Fruit fly (Drosophila melanogaster) whole organism, embryonic: ENCODE measurements around the gene msd1.

Experiments
- Ada2b ChIP-seq: fragments of 200-800 bp; sonication (Bioruptor generic); IDR thresholded peaks from 2 replicates; pipeline ENCODE4 v1.3.6; 2022; ENCODE audit warnings: missing biosample characterization, missing genetic modification characterization
- Antp ChIP-seq: fragments of 200-800 bp; sonication (Bioruptor generic); optimal IDR thresholded peaks from 3 replicates; lab custom pipeline; 2016; ENCODE audit warnings: missing biosample characterization, missing genetic modification characterization
- Bteb2 ChIP-seq: fragments of 200-800 bp; sonication (Bioruptor generic); optimal IDR thresholded peaks from 2 replicates; lab custom pipeline; 2016; ENCODE audit warnings: missing biosample characterization, missing genetic modification characterization
- CG1024 ChIP-seq: fragments of 200-800 bp; sonication (Bioruptor generic); IDR thresholded peaks from 2 replicates; pipeline ENCODE4 v1.3.6; 2022; ENCODE audit warnings: missing biosample characterization, missing genetic modification characterization
- CG10366 ChIP-seq: fragments of 200-800 bp; sonication (Bioruptor generic); IDR thresholded peaks from 2 replicates; pipeline ENCODE4 v1.3.6; 2022; ENCODE audit warnings: missing biosample characterization, missing genetic modification characterization
- CG11560 ChIP-seq: fragments of 200-800 bp; sonication (Bioruptor generic); IDR thresholded peaks from 3 replicates; pipeline ENCODE4 v1.3.6; 2022; ENCODE audit warnings: missing biosample characterization, missing genetic modification characterization
- CG11696 ChIP-seq: fragments of 200-800 bp; sonication (Bioruptor generic); IDR thresholded peaks from 2 replicates; pipeline ENCODE4 v1.3.6; 2022; ENCODE audit warnings: missing biosample characterization, missing genetic modification characterization
- CG12744 ChIP-seq: fragments of 200-800 bp; sonication (Bioruptor generic); optimal IDR thresholded peaks from 2 replicates; lab custom pipeline; 2016; ENCODE audit warnings: missing biosample characterization, missing genetic modification characterization
- CG13123 ChIP-seq: fragments of 200-800 bp; sonication (Bioruptor generic); optimal IDR thresholded peaks from 2 replicates; lab custom pipeline; 2016; ENCODE audit warnings: missing biosample characterization, missing genetic modification characterization
- CG15011 ChIP-seq: fragments of 200-800 bp; sonication (Bioruptor generic); optimal IDR thresholded peaks from 3 replicates; lab custom pipeline; 2018; ENCODE audit warnings: missing biosample characterization, mild to moderate bottlenecking, missing genetic modification characterization
- CG1603 ChIP-seq: fragments of 200-800 bp; sonication (Bioruptor generic); optimal IDR thresholded peaks from 2 replicates; lab custom pipeline; 2019; ENCODE audit warnings: missing biosample characterization, mild to moderate bottlenecking, missing genetic modification characterization, moderate library complexity
- CG18011 ChIP-seq: fragments of 200-800 bp; sonication (Bioruptor generic); optimal IDR thresholded peaks from 2 replicates; lab custom pipeline; 2017; ENCODE audit warnings: missing biosample characterization, missing genetic modification characterization, mild to moderate bottlenecking, moderate library complexity, missing genotype
- CG3065 ChIP-seq: fragments of 200-800 bp; sonication (Bioruptor generic); optimal IDR thresholded peaks from 2 replicates; lab custom pipeline; 2016; ENCODE audit warnings: missing biosample characterization, missing genetic modification characterization
- CG32532 ChIP-seq: fragments of 200-800 bp; sonication (Bioruptor generic); IDR thresholded peaks from 2 replicates; pipeline ENCODE4 v1.3.6; 2022; ENCODE audit warnings: missing biosample characterization, missing genetic modification characterization
- CG32772 ChIP-seq: fragments of 200-800 bp; sonication (Bioruptor generic); IDR thresholded peaks from 2 replicates; pipeline ENCODE4 v1.3.6; 2022; ENCODE audit warnings: missing biosample characterization, missing genetic modification characterization
- CG4282 ChIP-seq: fragments of 200-800 bp; sonication (Bioruptor generic); optimal IDR thresholded peaks from 2 replicates; lab custom pipeline; 2016; ENCODE audit warnings: missing biosample characterization, missing genetic modification characterization
- CG4854 ChIP-seq: fragments of 200-800 bp; sonication (Bioruptor generic); optimal IDR thresholded peaks from 2 replicates; lab custom pipeline; 2016; ENCODE audit warnings: missing biosample characterization, missing genetic modification characterization, inconsistent platforms
- CG6813 ChIP-seq: fragments of 200-800 bp; sonication (Bioruptor generic); optimal IDR thresholded peaks from 2 replicates; lab custom pipeline; 2017; ENCODE audit warnings: missing biosample characterization, missing genetic modification characterization, mild to moderate bottlenecking, moderate library complexity, missing genetic modification reagents
- CG7271 ChIP-seq: fragments of 200-800 bp; sonication (Bioruptor generic); optimal IDR thresholded peaks from 2 replicates; lab custom pipeline; 2018; ENCODE audit warnings: missing biosample characterization, mild to moderate bottlenecking, missing genetic modification characterization, moderate library complexity
- CG7963 ChIP-seq: fragments of 200-800 bp; sonication (Bioruptor generic); IDR thresholded peaks from 3 replicates; pipeline ENCODE4 v1.3.6; 2022; ENCODE audit warnings: missing biosample characterization, missing genetic modification characterization; ENCODE audit not compliant: partially characterized antibody
- CG8478 ChIP-seq: fragments of >200 bp; optimal IDR thresholded peaks from 2 replicates; lab custom pipeline; 2018
- CG9727 ChIP-seq: fragments of 200-800 bp; sonication (Bioruptor generic); optimal IDR thresholded peaks from 3 replicates; lab custom pipeline; 2017; ENCODE audit warnings: missing biosample characterization, mild to moderate bottlenecking, missing genetic modification characterization
- Dfd ChIP-seq, 2 experiments: fragments of >200 bp; optimal IDR thresholded peaks; 2 replicates each; lab custom pipeline; 2017; ENCODE audit warnings: missing biosample characterization in 2 of 2, missing genetic modification characterization in 2 of 2
- Doc2 ChIP-seq: fragments of 200-800 bp; sonication (Bioruptor generic); IDR thresholded peaks from 2 replicates; pipeline ENCODE4 v1.3.6; 2022; ENCODE audit warnings: missing biosample characterization, missing genetic modification characterization
- Fer2 ChIP-seq: fragments of 200-800 bp; sonication (Bioruptor generic); optimal IDR thresholded peaks from 2 replicates; lab custom pipeline; 2018; ENCODE audit warnings: missing biosample characterization, mild to moderate bottlenecking, missing genetic modification characterization, moderate library complexity
- GATAe ChIP-seq: fragments of 200-800 bp; sonication (Bioruptor generic); conservative IDR thresholded peaks from 2 replicates; pipeline ENCODE4 v1.3.6; 2022; ENCODE audit warnings: missing biosample characterization, missing genetic modification characterization
- Lim3 ChIP-seq: fragments of 200-800 bp; sonication (Bioruptor generic); IDR thresholded peaks from 2 replicates; pipeline ENCODE4 v1.3.6; 2022; ENCODE audit warnings: missing biosample characterization, missing genetic modification characterization
- MESR4 ChIP-seq: fragments of 200-800 bp; sonication (Bioruptor generic); optimal IDR thresholded peaks from 2 replicates; lab custom pipeline; 2018; ENCODE audit warnings: missing biosample characterization, mild to moderate bottlenecking, missing genetic modification characterization, moderate library complexity
- MTF-1 ChIP-seq: fragments of 200-800 bp; sonication (Bioruptor generic); optimal IDR thresholded peaks from 2 replicates; lab custom pipeline; 2018; ENCODE audit warnings: missing biosample characterization, mild to moderate bottlenecking, missing genetic modification characterization, borderline replicate concordance
- Mes4 ChIP-seq: fragments of 200-800 bp; sonication (Bioruptor generic); optimal IDR thresholded peaks from 2 replicates; lab custom pipeline; 2016; ENCODE audit warnings: missing biosample characterization, missing genetic modification characterization
- NC2β ChIP-seq: fragments of 200-800 bp; sonication (Bioruptor generic); optimal IDR thresholded peaks from 2 replicates; lab custom pipeline; 2016; ENCODE audit warnings: missing biosample characterization, missing genetic modification characterization
- Nf-YB ChIP-seq: fragments of 200-800 bp; sonication (Bioruptor generic); optimal IDR thresholded peaks from 3 replicates; lab custom pipeline; 2019; ENCODE audit warnings: missing biosample characterization, mild to moderate bottlenecking, missing genetic modification characterization, moderate library complexity
- Ravus ChIP-seq: fragments of 200-800 bp; sonication (Bioruptor generic); IDR thresholded peaks from 2 replicates; pipeline ENCODE4 v1.3.6; 2022; ENCODE audit warnings: missing biosample characterization, missing genetic modification characterization
- Tbp ChIP-seq: fragments of >200 bp; optimal IDR thresholded peaks from 2 replicates; lab custom pipeline; 2018; ENCODE audit warnings: missing biosample characterization, missing genetic modification characterization
- Xrp1 ChIP-seq: fragments of 200-800 bp; sonication (Bioruptor generic); IDR thresholded peaks from 2 replicates; pipeline ENCODE4 v1.3.6; 2022; ENCODE audit warnings: missing biosample characterization, missing genetic modification characterization
- ap ChIP-seq: fragments of 200-800 bp; sonication (Bioruptor generic); IDR thresholded peaks from 2 replicates; pipeline ENCODE4 v1.3.6; 2022; ENCODE audit warnings: missing biosample characterization, missing genetic modification characterization
- caup ChIP-seq: fragments of 200-800 bp; sonication (Bioruptor generic); optimal IDR thresholded peaks from 3 replicates; lab custom pipeline; 2017; ENCODE audit warnings: missing biosample characterization, mild to moderate bottlenecking, missing genetic modification characterization, moderate library complexity; ENCODE audit not compliant: severe bottlenecking
- da ChIP-seq: fragments of 200-800 bp; sonication (Bioruptor generic); optimal IDR thresholded peaks from 2 replicates; lab custom pipeline; 2016; ENCODE audit warnings: missing biosample characterization, missing genetic modification characterization
- dpn ChIP-seq, 2 experiments: fragments of 200-800 bp; sonication (Bioruptor generic); optimal IDR thresholded peaks; 3 replicates each; lab custom pipeline; 2016; ENCODE audit warnings: missing biosample characterization in 2 of 2, missing genetic modification characterization in 2 of 2
- emc ChIP-seq: fragments of 200-800 bp; sonication (Bioruptor generic); optimal IDR thresholded peaks from 2 replicates; lab custom pipeline; 2016; ENCODE audit warnings: missing biosample characterization, missing genetic modification characterization
- eve ChIP-seq, 2 experiments: fragments of >200 bp; optimal IDR thresholded peaks; 2 replicates each; lab custom pipeline; 2017; ENCODE audit warnings: missing biosample characterization in 2 of 2, missing genetic modification characterization in 2 of 2
- fd102C ChIP-seq: fragments of 200-800 bp; sonication (Bioruptor generic); optimal IDR thresholded peaks from 2 replicates; lab custom pipeline; 2018; ENCODE audit warnings: missing biosample characterization, mild to moderate bottlenecking, missing genetic modification characterization, moderate library complexity
- fd64A ChIP-seq: fragments of 200-800 bp; sonication (Bioruptor generic); optimal IDR thresholded peaks from 3 replicates; lab custom pipeline; 2018; ENCODE audit warnings: missing biosample characterization, mild to moderate bottlenecking, missing genetic modification characterization
- gsb-n ChIP-seq: fragments of 200-800 bp; sonication (Bioruptor generic); optimal IDR thresholded peaks from 3 replicates; lab custom pipeline; 2018; ENCODE audit warnings: missing biosample characterization, mild to moderate bottlenecking, missing genetic modification characterization
- jing ChIP-seq: fragments of 200-800 bp; sonication (Bioruptor generic); optimal IDR thresholded peaks from 2 replicates; lab custom pipeline; 2018; ENCODE audit warnings: missing biosample characterization, mild to moderate bottlenecking, missing genetic modification characterization
- lmd ChIP-seq: fragments of 200-800 bp; sonication (Bioruptor generic); IDR thresholded peaks from 2 replicates; pipeline ENCODE4 v1.3.6; 2022; ENCODE audit warnings: missing biosample characterization, missing genetic modification characterization
- oc ChIP-seq: fragments of 200-800 bp; sonication (Bioruptor generic); optimal IDR thresholded peaks from 2 replicates; lab custom pipeline; 2018; ENCODE audit warnings: missing biosample characterization, mild to moderate bottlenecking, missing genetic modification characterization, moderate library complexity
- pum ChIP-seq: fragments of 200-800 bp; sonication (Bioruptor generic); optimal IDR thresholded peaks from 2 replicates; lab custom pipeline; 2016; ENCODE audit warnings: missing biosample characterization, missing genetic modification characterization
- sr ChIP-seq: fragments of 200-800 bp; sonication (Bioruptor generic); IDR thresholded peaks from 3 replicates; pipeline ENCODE4 v1.3.6; 2022; ENCODE audit warnings: missing biosample characterization, missing genetic modification characterization
- tgo ChIP-seq: fragments of 200-800 bp; sonication (Bioruptor generic); IDR thresholded peaks from 3 replicates; pipeline ENCODE4 v1.3.6; 2022; ENCODE audit warnings: missing biosample characterization, missing genetic modification characterization
- trem ChIP-seq: fragments of 200-800 bp; optimal IDR thresholded peaks from 3 replicates; lab custom pipeline; 2019; ENCODE audit warnings: missing biosample characterization, mild to moderate bottlenecking, missing genetic modification characterization, moderate library complexity
- z ChIP-seq: fragments of 200-800 bp; sonication (Bioruptor generic); IDR thresholded peaks from 3 replicates; pipeline ENCODE4 v1.3.6; 2022; ENCODE audit warnings: missing biosample characterization, missing genetic modification characterization
- zf30C ChIP-seq: fragments of 200-800 bp; sonication (Bioruptor generic); optimal IDR thresholded peaks from 3 replicates; lab custom pipeline; 2018; ENCODE audit warnings: missing biosample characterization, mild to moderate bottlenecking, missing genetic modification characterization

Gene msd1

DNA sequence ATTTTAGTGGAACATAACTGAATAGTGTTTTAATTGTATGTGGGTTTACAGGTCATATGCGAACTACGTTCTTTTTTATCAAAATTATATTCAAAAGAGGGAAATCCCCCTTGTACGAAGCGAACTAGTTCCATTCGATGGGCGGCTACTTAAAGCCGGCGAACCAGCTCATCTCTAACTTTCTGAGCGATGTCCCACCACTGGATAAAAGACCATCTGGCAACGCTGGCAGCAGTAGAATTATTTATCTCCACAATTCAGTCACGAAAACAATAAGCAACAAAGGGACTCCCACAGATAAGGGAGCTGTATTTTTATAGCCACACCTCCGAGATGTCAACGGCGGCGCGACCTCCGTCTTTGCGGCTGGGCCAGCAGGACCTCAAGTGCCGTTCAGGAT, 35.9 kb upstream of the msd1 start, which contains the start of gene Rabex-5:
TSS of gene Rabex-5 (plus strand) at position 221 of the 400 bp plus-strand sequence.
- TF ChIP-seq pum (GFP tag; lab: Kevin White, UChicago) = no peak
- no peak for TF ChIP-seq gsb-n (tag; lab: Kevin White, UChicago)
- TF ChIP-seq eve (GFP tag; optimal IDR thresholded peaks at IDR 0.05; lab: Kevin White, UChicago) = no peak
- TF ChIP-seq Xrp1 (GFP tag; lab: Robert Waterston, UW) = no peak; the same call in 1 of the 2 replicates
- peak; percentile 62; the same call in 2 of the 3 replicates for TF ChIP-seq CG7963 (GFP tag; lab: Robert Waterston, UW)
- TF ChIP-seq jing (GFP tag; lab: Kevin White, UChicago) = no peak
- no peak for TF ChIP-seq Ravus (GFP tag; lab: Robert Waterston, UW)
- TF ChIP-seq CG6813 (GFP tag; lab: Kevin White, UChicago) = no peak
- no peak; the same call in 2 of the 3 replicates for TF ChIP-seq tgo (GFP tag; lab: Robert Waterston, UW)
- no peak for TF ChIP-seq oc (tag; lab: Kevin White, UChicago)
- peak; percentile 40; the same call in 1 of the 2 replicates for TF ChIP-seq Ada2b
- TF ChIP-seq trem (tag; lab: Kevin White, UChicago) = peak; percentile 52
- TF ChIP-seq CG4854 (GFP tag; lab: Kevin White, UChicago) = no peak
- no peak for TF ChIP-seq da (GFP tag; lab: Kevin White, UChicago)
- peak; percentile 20 for TF ChIP-seq CG4282 (GFP tag; lab: Kevin White, UChicago)
- peak; percentile 36 for TF ChIP-seq Bteb2 (GFP tag; lab: Kevin White, UChicago)
- no peak for TF ChIP-seq z (GFP tag; lab: Robert Waterston, UW)
- no peak for TF ChIP-seq Fer2 (tag; lab: Kevin White, UChicago)
- TF ChIP-seq Nf-YB (GFP tag; lab: Kevin White, UChicago) = no peak
- no peak for TF ChIP-seq CG12744
- TF ChIP-seq CG32772 (GFP tag; lab: Robert Waterston, UW) = no peak
- TF ChIP-seq MTF-1 (GFP tag; lab: Kevin White, UChicago) = no peak
- no peak for TF ChIP-seq fd102C (GFP tag; lab: Kevin White, UChicago)
- TF ChIP-seq CG11696 (GFP tag; lab: Robert Waterston, UW) = no peak
- no peak for TF ChIP-seq CG13123 (GFP tag; lab: Kevin White, UChicago)
- TF ChIP-seq CG1603 (tag; lab: Kevin White, UChicago) = peak; percentile 73
- no peak for TF ChIP-seq CG9727
- TF ChIP-seq Dfd (GFP tag; optimal IDR thresholded peaks at IDR 0.05; lab: Kevin White, UChicago) = no peak
- TF ChIP-seq Lim3 (GFP tag; lab: Robert Waterston, UW) = no peak
- TF ChIP-seq CG1024 (GFP tag; lab: Robert Waterston, UW) = no peak
- peak; percentile 22; the same call in 1 of the 2 replicates for TF ChIP-seq CG10366 (GFP tag; lab: Robert Waterston, UW)
- peak; percentile 50 for TF ChIP-seq NC2β (GFP tag; lab: Kevin White, UChicago)
- TF ChIP-seq CG7271 (tag; lab: Kevin White, UChicago) = no peak
- peak; percentile 15; the same call in 1 of the 2 replicates for TF ChIP-seq lmd (GFP tag; lab: Robert Waterston, UW)
- no peak for TF ChIP-seq sr (GFP tag; lab: Robert Waterston, UW)
- peak; percentile 79 for TF ChIP-seq MESR4 (GFP tag; lab: Kevin White, UChicago)
- peak; percentile 65 for TF ChIP-seq Antp (GFP tag; lab: Kevin White, UChicago)
- no peak for TF ChIP-seq emc (GFP tag; lab: Kevin White, UChicago)
- no peak for TF ChIP-seq CG15011 (GFP tag; lab: Kevin White, UChicago)
- no peak for TF ChIP-seq CG32532 (GFP tag; lab: Robert Waterston, UW)
- TF ChIP-seq dpn (GFP tag; optimal IDR thresholded peaks at IDR 0.05; lab: Kevin White, UChicago) = peak; percentile 26 to 37
- peak; percentile 11 for TF ChIP-seq CG3065 (GFP tag; lab: Kevin White, UChicago)
- no peak for TF ChIP-seq CG8478 (lab: Kevin White, UChicago)
- TF ChIP-seq Tbp (GFP tag; lab: Kevin White, UChicago) = no peak
- TF ChIP-seq Mes4 (GFP tag; lab: Kevin White, UChicago) = no peak
- TF ChIP-seq CG18011 (GFP tag; lab: Kevin White, UChicago) = no peak
- TF ChIP-seq CG11560 = no peak
- no peak for TF ChIP-seq fd64A (GFP tag; lab: Kevin White, UChicago)
- TF ChIP-seq Doc2 (GFP tag; lab: Robert Waterston, UW) = no peak
- TF ChIP-seq caup (GFP tag; lab: Kevin White, UChicago) = no peak
- TF ChIP-seq zf30C = no peak
- TF ChIP-seq GATAe (GFP tag; lab: Robert Waterston, UW) = no peak
- no peak for TF ChIP-seq ap
